Fruit fly (Drosophila melanogaster): Measurements from ENCODE around the gene CG17477.
A peak's percentile ranks its signal among the peaks of the same experiment; 100 is the strongest.

Gene CG17477

dm6 chr3R:17081359-17081935, 45.3 kb downstream of the CG17477 start (continued):
- TF ChIP-seq CG12219 (GFP tag; optimal IDR thresholded peaks at IDR 0.05) (no peak), CG4328 (GFP tag; optimal IDR thresholded peaks at IDR 0.05) (no peak), kay (GFP tag; optimal IDR thresholded peaks at IDR 0.05) (no peak), nom (GFP tag; optimal IDR thresholded peaks at IDR 0.05) (no peak), E2f2 (GFP tag; IDR thresholded peaks at IDR 0.05) (no peak), jigr1 (GFP tag; IDR thresholded peaks at IDR 0.05) (no peak), wor (GFP tag; IDR thresholded peaks at IDR 0.05) (no peak), CoRest (tag; optimal IDR thresholded peaks at IDR 0.05) (peak; percentile 30), HmgD (GFP tag; optimal IDR thresholded peaks at IDR 0.05) (no peak), CG12769 (tag; optimal IDR thresholded peaks at IDR 0.05) (no peak), Blimp-1 (GFP tag; optimal IDR thresholded peaks at IDR 0.05) (peak; percentile 61), Dek (tag; optimal IDR thresholded peaks at IDR 0.05) (no peak), hbn (GFP tag; IDR thresholded peaks at IDR 0.05; ENCODE audit: partially characterized antibody) (no peak), lola (GFP tag; optimal IDR thresholded peaks at IDR 0.05) (peak in 1 of 3 experiments; percentile 35), CG17186 (GFP tag; optimal IDR thresholded peaks at IDR 0.05) (no peak), Trl (optimal IDR thresholded peaks at IDR 0.05) (no peak), Trl (GFP tag; optimal IDR thresholded peaks at IDR 0.05) (no peak), CG17829 (tag; optimal IDR thresholded peaks at IDR 0.05) (peak; percentile 40), bsh (GFP tag; optimal IDR thresholded peaks at IDR 0.05) (peak; percentile 51 to 60), CG10267 (tag; optimal IDR thresholded peaks at IDR 0.05) (peak; percentile 25), CG34376 (GFP tag; optimal IDR thresholded peaks at IDR 0.05) (no peak), Meics (GFP tag; optimal IDR thresholded peaks at IDR 0.05) (no peak), CG17612 (GFP tag; IDR thresholded peaks at IDR 0.05) (no peak), CG14710 (tag; optimal IDR thresholded peaks at IDR 0.05) (peak; percentile 14), CG6813 (GFP tag; optimal IDR thresholded peaks at IDR 0.05) (no peak), CG4282 (GFP tag; optimal IDR thresholded peaks at IDR 0.05) (no peak), D19A (tag; optimal IDR thresholded peaks at IDR 0.05) (peak; percentile 94), salm (tag; optimal IDR thresholded peaks at IDR 0.05) (peak; percentile 1), CG17361 (GFP tag; IDR thresholded peaks at IDR 0.05) (peak; percentile 30; the same call in 1 of the 3 replicates), CG15479 (GFP tag; optimal IDR thresholded peaks at IDR 0.05) (peak; percentile 79), CG32532 (GFP tag; IDR thresholded peaks at IDR 0.05) (no peak), fd96Cb (tag; optimal IDR thresholded peaks at IDR 0.05) (peak; percentile 12), tin (GFP tag; optimal IDR thresholded peaks at IDR 0.05) (no peak), sug (tag; optimal IDR thresholded peaks at IDR 0.05) (no peak), CG10431 (GFP tag; optimal IDR thresholded peaks at IDR 0.05) (no peak), NFAT (GFP tag; IDR thresholded peaks at IDR 0.05) (no peak), CG2199 (GFP tag; IDR thresholded peaks at IDR 0.05) (no peak), al (GFP tag; IDR thresholded peaks at IDR 0.05) (no peak), CG12299 (tag; optimal IDR thresholded peaks at IDR 0.05) (no peak), lov (optimal IDR thresholded peaks at IDR 0.05) (no peak), lov (GFP tag; IDR thresholded peaks at IDR 0.05) (no peak), CG11085 (GFP tag; IDR thresholded peaks at IDR 0.05) (no peak), ATbp (GFP tag; optimal IDR thresholded peaks at IDR 0.05) (no peak), sisA (GFP tag; IDR thresholded peaks at IDR 0.05) (no peak), ash1 (GFP tag; optimal IDR thresholded peaks at IDR 0.05) (no peak), hkb (optimal IDR thresholded peaks at IDR 0.05) (no peak), hkb (GFP tag; IDR thresholded peaks at IDR 0.05) (no peak), GATAe (GFP tag; conservative IDR thresholded peaks at IDR 0.05) (no peak), corto (GFP tag; optimal IDR thresholded peaks at IDR 0.05) (no peak), Scr (GFP tag; IDR thresholded peaks at IDR 0.05; ENCODE audit: partially characterized antibody) (no peak), Bgb (GFP tag; IDR thresholded peaks at IDR 0.05; ENCODE audit: partially characterized antibody) (no peak)

All from whole organism, embryonic.